Fruit fly (Drosophila melanogaster): ENCODE results near the gene Dad1.

DNA sequence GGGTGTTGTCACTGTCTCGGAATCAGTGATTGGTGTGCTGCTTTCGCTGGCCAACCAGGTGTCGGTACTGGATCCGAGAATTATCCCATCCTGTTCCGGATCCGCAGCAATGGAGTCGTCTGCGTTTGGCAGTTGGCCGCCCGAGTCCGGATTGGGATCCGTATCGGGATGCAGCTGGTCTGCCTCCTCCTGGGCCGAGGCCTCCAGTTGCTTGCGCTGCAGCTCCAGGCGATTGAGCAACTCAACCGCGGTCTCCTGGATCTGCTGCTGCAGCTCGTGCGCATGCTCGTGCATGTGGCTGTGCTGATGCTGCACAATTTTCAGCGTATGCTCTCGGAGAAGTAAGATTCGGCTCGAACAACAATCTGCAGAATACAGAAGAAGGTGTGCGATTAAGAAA, 48.2 kb upstream of the Dad1 start:
- no peak for TF ChIP-seq Hr96 (GFP tag; optimal IDR thresholded peaks at IDR 0.05)
- no peak for TF ChIP-seq CG1620 (GFP tag; optimal IDR thresholded peaks at IDR 0.05)
- TF ChIP-seq toe (GFP tag; optimal IDR thresholded peaks at IDR 0.05), result no peak
- no peak for TF ChIP-seq bab1 (GFP tag; optimal IDR thresholded peaks at IDR 0.05)
- no peak for TF ChIP-seq kay (GFP tag; ENCODE audit: borderline replicate concordance)
